Worm (Caenorhabditis elegans): Measurements from ENCODE around the gene tofu-7.

tofu-7 gene

DNA sequence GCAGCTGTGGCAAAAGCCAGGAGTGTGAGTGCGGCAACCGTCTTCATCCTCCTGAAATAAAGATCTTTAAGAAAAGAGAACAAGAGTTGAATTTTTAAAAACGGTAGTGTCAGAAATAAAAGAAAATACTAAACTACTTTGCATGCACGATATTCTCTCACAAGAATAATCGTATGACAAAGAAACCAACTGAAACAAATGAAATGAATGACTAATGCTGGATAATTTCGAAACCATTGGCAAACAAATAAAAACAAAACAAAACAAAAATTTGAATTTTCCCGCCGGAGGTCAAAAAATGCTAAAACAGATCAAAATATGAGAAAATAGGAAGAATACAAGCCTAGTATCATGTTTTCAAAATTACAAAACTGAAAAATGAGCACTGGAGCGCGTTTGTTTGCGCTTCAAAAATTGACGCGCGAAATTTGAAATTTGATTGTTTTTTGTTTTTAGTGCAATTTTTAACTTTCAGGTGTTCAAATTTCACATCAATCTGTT is 19.2 kb upstream of the tofu-7 start, which contains the start of gene cpg-2 (continued):
- TF ChIP-seq F23B12.7 (tag; optimal IDR thresholded peaks at IDR 0.05; ENCODE audit: insufficient read depth) (peak; percentile 64), rpc-1 (optimal IDR thresholded peaks at IDR 0.05) (no peak), rpc-1 (tag; optimal IDR thresholded peaks at IDR 0.05) (no peak), nfyb-1 (GFP tag; IDR thresholded peaks at IDR 0.05) (peak; percentile 57; the same call in 1 of the 2 replicates), efl-1 (GFP tag; optimal IDR thresholded peaks at IDR 0.05) (peak; percentile 99)

DNA sequence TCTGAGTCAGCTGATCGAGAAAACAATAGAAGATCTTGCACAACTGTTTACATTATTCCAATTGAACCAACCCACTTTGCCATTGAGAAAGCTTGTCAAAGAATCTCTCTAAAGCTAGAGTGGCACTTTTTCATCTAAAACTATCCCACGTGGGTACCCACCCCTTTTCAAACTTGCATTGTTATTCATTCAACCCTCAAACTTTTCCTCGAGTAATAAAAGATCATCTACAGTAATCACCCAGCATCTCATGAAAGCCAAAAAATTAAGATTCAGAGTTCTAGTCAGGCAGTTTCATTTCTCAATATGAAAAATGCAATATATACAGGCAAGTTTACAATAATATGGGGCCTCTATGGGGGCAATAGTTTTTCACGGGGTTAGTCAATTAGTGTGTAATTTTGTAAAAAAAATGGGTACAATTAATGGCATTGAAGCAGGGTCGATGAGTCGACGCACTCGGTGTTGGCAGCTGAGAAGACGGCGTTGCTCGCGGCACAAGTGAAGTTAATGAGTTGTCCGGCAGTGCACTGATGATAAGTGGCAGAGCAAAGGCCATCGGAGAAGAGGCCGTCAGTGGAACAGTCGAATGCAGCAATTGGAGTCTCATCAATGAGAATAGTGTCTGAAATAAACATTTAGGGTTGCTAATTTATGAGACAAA is 17.1 kb upstream of the tofu-7 start:
- TF ChIP-seq cebp-2 (GFP tag; IDR thresholded peaks at IDR 0.05) (no peak), ama-1 (optimal IDR thresholded peaks at IDR 0.05) (no peak), ama-1 (GFP tag; optimal IDR thresholded peaks at IDR 0.05) (peak in 1 of 2 experiments; percentile 88), K12H6.12 (tag; optimal IDR thresholded peaks at IDR 0.05) (no peak), tlf-1 (GFP tag; optimal IDR thresholded peaks at IDR 0.05) (peak; percentile 82), unc-62 (GFP tag; optimal IDR thresholded peaks at IDR 0.05) (no peak), nfya-2 (GFP tag; IDR thresholded peaks at IDR 0.05) (0 out of 2 replicates have a peak, but pooled peaks have one; percentile 22), repo-1 (tag; optimal IDR thresholded peaks at IDR 0.05) (peak; percentile 43), B0336.3 (GFP tag; IDR thresholded peaks at IDR 0.05) (peak; percentile 97), hmg-1.2 (GFP tag; IDR thresholded peaks at IDR 0.05) (peak; percentile 49; the same call in 1 of the 2 replicates), efl-1 (GFP tag; optimal IDR thresholded peaks at IDR 0.05) (peak; percentile 51), F49E8.2 (tag; optimal IDR thresholded peaks at IDR 0.05; ENCODE audit: insufficient read depth) (peak; percentile 88), snpc-1.1 (tag; optimal IDR thresholded peaks at IDR 0.05; ENCODE audit: insufficient read depth) (peak; percentile 75), sptf-2 (GFP tag; optimal IDR thresholded peaks at IDR 0.05) (no peak), ztf-25 (GFP tag; IDR thresholded peaks at IDR 0.05) (peak; percentile 72; the same call in 1 of the 2 replicates), egl-44 (GFP tag; IDR thresholded peaks at IDR 0.05) (no peak; the same call in 1 of the 2 replicates), lsl-1 (GFP tag; optimal IDR thresholded peaks at IDR 0.05) (peak; percentile 59), tbx-9 (tag; optimal IDR thresholded peaks at IDR 0.05; ENCODE audit: borderline replicate concordance) (no peak), ceh-27 (GFP tag; optimal IDR thresholded peaks at IDR 0.05) (no peak), mel-28 (tag; optimal IDR thresholded peaks at IDR 0.05; ENCODE audit: borderline replicate concordance) (no peak), zfh-2 (GFP tag; conservative IDR thresholded peaks at IDR 0.05) (no peak), egrh-3 (GFP tag; IDR thresholded peaks at IDR 0.05) (no peak), die-1 (tag; optimal IDR thresholded peaks at IDR 0.05) (no peak), ekl-4 (GFP tag; IDR thresholded peaks at IDR 0.05) (peak; percentile 92), zim-3 (tag; optimal IDR thresholded peaks at IDR 0.05) (no peak), lir-1 (GFP tag; conservative IDR thresholded peaks at IDR 0.05) (peak; percentile 23; the same call in 1 of the 2 replicates), ztf-3 (GFP tag; optimal IDR thresholded peaks at IDR 0.05) (no peak), pha-4 (tag; optimal IDR thresholded peaks at IDR 0.05) (no peak), tbp1 (GFP tag; optimal IDR thresholded peaks at IDR 0.05) (peak; percentile 35), ztf-28 (GFP tag; IDR thresholded peaks at IDR 0.05) (no peak), rcor-1 (GFP tag; IDR thresholded peaks at IDR 0.05) (peak; percentile 78; the same call in 1 of the 2 replicates), ztf-26 (tag; optimal IDR thresholded peaks at IDR 0.05) (no peak), F57C9.4 (tag; optimal IDR thresholded peaks at IDR 0.05) (no peak), bed-2 (GFP tag; IDR thresholded peaks at IDR 0.05) (no peak), rec-8 (tag; optimal IDR thresholded peaks at IDR 0.05) (no peak), gei-17 (GFP tag; optimal IDR thresholded peaks at IDR 0.05) (no peak), F10E7.11 (tag; optimal IDR thresholded peaks at IDR 0.05) (peak; percentile 70), nfyb-1 (GFP tag; IDR thresholded peaks at IDR 0.05) (no peak; the same call in 1 of the 2 replicates), F33H1.4 (GFP tag; IDR thresholded peaks at IDR 0.05) (peak; percentile 35), chd-7 (tag; optimal IDR thresholded peaks at IDR 0.05) (peak; percentile 16), attf-6 (GFP tag; IDR thresholded peaks at IDR 0.05) (peak; percentile 90), dpl-1 (GFP tag; optimal IDR thresholded peaks at IDR 0.05) (no peak), ceh-58 (GFP tag; IDR thresholded peaks at IDR 0.05) (peak; percentile 62; the same call in 1 of the 2 replicates)

Data from whole organism, young adult.